Fruit fly (Drosophila melanogaster) whole organism, embryonic: ENCODE results near the gene CG1632.

Experiments
- Abd-B ChIP-seq: fragments of 200-800 bp; sonication (Bioruptor generic); optimal IDR thresholded peaks from 2 replicates; lab custom pipeline; 2018; ENCODE audit warnings: missing biosample characterization, mild to moderate bottlenecking, missing genetic modification characterization, moderate library complexity
- B-H1 ChIP-seq: fragments of 200-800 bp; sonication (Bioruptor generic); IDR thresholded peaks from 3 replicates; pipeline ENCODE4 v1.3.6; 2022; ENCODE audit warnings: missing biosample characterization, missing genetic modification characterization
- CG1024 ChIP-seq: fragments of 200-800 bp; sonication (Bioruptor generic); IDR thresholded peaks from 2 replicates; pipeline ENCODE4 v1.3.6; 2022; ENCODE audit warnings: missing biosample characterization, missing genetic modification characterization
- CG10431 ChIP-seq: fragments of 200-800 bp; sonication (Bioruptor generic); optimal IDR thresholded peaks from 3 replicates; lab custom pipeline; 2018; ENCODE audit warnings: missing biosample characterization, mild to moderate bottlenecking, missing genetic modification characterization
- CG10959 ChIP-seq: fragments of 200-800 bp; sonication (Bioruptor generic); IDR thresholded peaks from 2 replicates; pipeline ENCODE4 v1.3.6; 2022; ENCODE audit warnings: missing biosample characterization, missing genetic modification characterization
- CG11723 ChIP-seq: fragments of 200-800 bp; sonication (Bioruptor generic); optimal IDR thresholded peaks from 2 replicates; lab custom pipeline; 2017; ENCODE audit warnings: missing biosample characterization, mild to moderate bottlenecking, missing genetic modification characterization
- CG12071 ChIP-seq: fragments of 200-800 bp; sonication (Bioruptor generic); optimal IDR thresholded peaks from 3 replicates; lab custom pipeline; 2018; ENCODE audit warnings: missing biosample characterization, mild to moderate bottlenecking, missing genetic modification characterization
- CG12391 ChIP-seq: fragments of 200-800 bp; sonication (Bioruptor generic); optimal IDR thresholded peaks from 3 replicates; lab custom pipeline; 2018; ENCODE audit warnings: missing biosample characterization, mild to moderate bottlenecking, missing genetic modification characterization, moderate library complexity
- CG12769 ChIP-seq: fragments of 200-800 bp; sonication (Bioruptor generic); optimal IDR thresholded peaks from 2 replicates; lab custom pipeline; 2019; ENCODE audit warnings: missing biosample characterization, mild to moderate bottlenecking, missing genetic modification characterization, moderate library complexity
- CG14441 ChIP-seq: fragments of 200-800 bp; sonication (Bioruptor generic); IDR thresholded peaks from 2 replicates; pipeline ENCODE4 v1.3.6; 2022; ENCODE audit warnings: missing biosample characterization, missing genetic modification characterization
- CG15479 ChIP-seq: fragments of 200-800 bp; sonication (Bioruptor generic); optimal IDR thresholded peaks from 3 replicates; lab custom pipeline; 2019; ENCODE audit warnings: missing biosample characterization, mild to moderate bottlenecking, missing genetic modification characterization, moderate library complexity
- CG16813 ChIP-seq: fragments of 200-800 bp; sonication (Bioruptor generic); IDR thresholded peaks from 3 replicates; pipeline ENCODE4 v1.3.6; 2022; ENCODE audit warnings: missing biosample characterization, missing genetic modification characterization; ENCODE audit not compliant: partially characterized antibody
- CG17385 ChIP-seq: fragments of 200-800 bp; sonication (Bioruptor generic); optimal IDR thresholded peaks from 3 replicates; lab custom pipeline; 2018; ENCODE audit warnings: missing biosample characterization, mild to moderate bottlenecking, missing genetic modification characterization
- CG1792 ChIP-seq: fragments of 200-800 bp; sonication (Bioruptor generic); optimal IDR thresholded peaks from 2 replicates; lab custom pipeline; 2016; ENCODE audit warnings: missing biosample characterization, missing genetic modification characterization
- CG2199 ChIP-seq: fragments of 200-800 bp; sonication (Bioruptor generic); IDR thresholded peaks from 3 replicates; pipeline ENCODE4 v1.3.6; 2022; ENCODE audit warnings: missing biosample characterization, missing genetic modification characterization
- CG3065 ChIP-seq: fragments of 200-800 bp; sonication (Bioruptor generic); optimal IDR thresholded peaks from 2 replicates; lab custom pipeline; 2016; ENCODE audit warnings: missing biosample characterization, missing genetic modification characterization
- CG32767 ChIP-seq: fragments of 200-800 bp; sonication (Bioruptor generic); IDR thresholded peaks from 2 replicates; pipeline ENCODE4 v1.3.6; 2022; ENCODE audit warnings: missing biosample characterization, missing genetic modification characterization
- CG3838 ChIP-seq: fragments of 200-800 bp; sonication (Bioruptor generic); optimal IDR thresholded peaks from 3 replicates; lab custom pipeline; 2016; ENCODE audit warnings: missing biosample characterization, missing genetic modification characterization
- CG4424 ChIP-seq: fragments of 200-800 bp; sonication (Bioruptor generic); optimal IDR thresholded peaks from 3 replicates; lab custom pipeline; 2016; ENCODE audit warnings: missing biosample characterization, missing genetic modification characterization
- CG4730 ChIP-seq: fragments of 200-800 bp; sonication (Bioruptor generic); IDR thresholded peaks from 2 replicates; pipeline ENCODE4 v1.3.6; 2022; ENCODE audit warnings: missing biosample characterization, missing genetic modification characterization
- CG8359 ChIP-seq: fragments of 200-800 bp; sonication (Bioruptor generic); optimal IDR thresholded peaks from 2 replicates; lab custom pipeline; 2017; ENCODE audit warnings: missing biosample characterization, mild to moderate bottlenecking, missing genetic modification characterization, borderline replicate concordance
- CG8765 ChIP-seq: fragments of 200-800 bp; sonication (Bioruptor generic); IDR thresholded peaks from 2 replicates; pipeline ENCODE4 v1.3.6; 2022; ENCODE audit warnings: missing biosample characterization, missing genetic modification characterization
- CG8944 ChIP-seq: fragments of 200-800 bp; sonication (Bioruptor generic); optimal IDR thresholded peaks from 3 replicates; lab custom pipeline; 2016; ENCODE audit warnings: missing biosample characterization, missing genetic modification characterization
- CG9797 ChIP-seq: fragments of 200-800 bp; sonication (Bioruptor generic); optimal IDR thresholded peaks from 3 replicates; lab custom pipeline; 2018; ENCODE audit warnings: missing biosample characterization, mild to moderate bottlenecking, missing genetic modification characterization
- CG9817 ChIP-seq: fragments of 200-800 bp; sonication (Bioruptor generic); optimal IDR thresholded peaks from 2 replicates; lab custom pipeline; 2018; ENCODE audit warnings: missing biosample characterization, mild to moderate bottlenecking, missing genetic modification characterization, moderate library complexity
- CrebB ChIP-seq: fragments of 200-800 bp; sonication (Bioruptor generic); optimal IDR thresholded peaks from 3 replicates; lab custom pipeline; 2018; ENCODE audit warnings: missing biosample characterization, mild to moderate bottlenecking, missing genetic modification characterization
- D19A ChIP-seq: fragments of 200-800 bp; optimal IDR thresholded peaks from 3 replicates; lab custom pipeline; 2019; ENCODE audit warnings: missing biosample characterization, mild to moderate bottlenecking, missing genetic modification characterization, moderate library complexity
- Dll ChIP-seq: fragments of 200-800 bp; sonication (Bioruptor generic); IDR thresholded peaks from 4 replicates; pipeline ENCODE4 v1.3.6; 2022; ENCODE audit warnings: missing biosample characterization, missing genetic modification characterization; ENCODE audit not compliant: partially characterized antibody
- Doc3 ChIP-seq: fragments of 200-800 bp; sonication (Bioruptor generic); IDR thresholded peaks from 3 replicates; pipeline ENCODE4 v1.3.6; 2022; ENCODE audit warnings: missing biosample characterization, missing genetic modification characterization; ENCODE audit not compliant: partially characterized antibody
- Dp ChIP-seq: fragments of 200-800 bp; sonication (Bioruptor generic); optimal IDR thresholded peaks from 2 replicates; lab custom pipeline; 2018; ENCODE audit warnings: missing biosample characterization, mild to moderate bottlenecking, missing genetic modification characterization, moderate library complexity
- Eip74EF ChIP-seq, 2 experiments: fragments of 200-800 bp in 1 of 2; fragments of >200 bp in 1 of 2; sonication (Bioruptor generic) in 1 of 2; optimal IDR thresholded peaks; 2 replicates each; lab custom pipeline; 2017 to 2019; ENCODE audit warnings: missing biosample characterization in 2 of 2, missing genetic modification characterization in 2 of 2, mild to moderate bottlenecking in 1 of 2, moderate library complexity in 1 of 2
- Ets65A ChIP-seq: fragments of 200-800 bp; sonication (Bioruptor generic); peaks from one replicate; lab custom pipeline; 2016; ENCODE audit warnings: missing biosample characterization, missing genetic modification characterization
- HHEX ChIP-seq: fragments of 200-800 bp; sonication (Bioruptor generic); optimal IDR thresholded peaks from 3 replicates; lab custom pipeline; 2017; ENCODE audit warnings: missing biosample characterization, mild to moderate bottlenecking, missing genetic modification characterization, missing genetic modification reagents
- HLH3B ChIP-seq: fragments of 200-800 bp; sonication (Bioruptor generic); IDR thresholded peaks from 2 replicates; pipeline ENCODE4 v1.3.6; 2022; ENCODE audit warnings: missing biosample characterization, missing genetic modification characterization
- HLH54F ChIP-seq: fragments of 200-800 bp; sonication (Bioruptor generic); optimal IDR thresholded peaks from 3 replicates; lab custom pipeline; 2016; ENCODE audit warnings: missing biosample characterization, missing genetic modification characterization
- Mad ChIP-seq: fragments of 200-800 bp; sonication (Bioruptor generic); optimal IDR thresholded peaks from 2 replicates; lab custom pipeline; 2016; ENCODE audit warnings: missing biosample characterization, missing genetic modification characterization
- Sox102F ChIP-seq: fragments of 200-800 bp; sonication (Bioruptor generic); optimal IDR thresholded peaks from 2 replicates; lab custom pipeline; 2018; ENCODE audit warnings: missing biosample characterization, mild to moderate bottlenecking, missing genetic modification characterization, moderate library complexity
- ab ChIP-seq: fragments of 200-800 bp; sonication (Bioruptor generic); optimal IDR thresholded peaks from 2 replicates; lab custom pipeline; 2016; ENCODE audit warnings: missing biosample characterization, missing genetic modification characterization
- al ChIP-seq: fragments of 200-800 bp; sonication (Bioruptor generic); IDR thresholded peaks from 2 replicates; pipeline ENCODE4 v1.3.6; 2022; ENCODE audit warnings: missing biosample characterization, missing genetic modification characterization
- amos ChIP-seq: fragments of 200-800 bp; sonication (Bioruptor generic); IDR thresholded peaks from 2 replicates; pipeline ENCODE4 v1.3.6; 2022; ENCODE audit warnings: missing biosample characterization, missing genetic modification characterization; ENCODE audit not compliant: partially characterized antibody
- cad ChIP-seq: fragments of >200 bp; optimal IDR thresholded peaks from 2 replicates; lab custom pipeline; 2017; ENCODE audit warnings: missing biosample characterization, missing genetic modification characterization
- cwo ChIP-seq: fragments of 200-800 bp; sonication (Bioruptor generic); optimal IDR thresholded peaks from 3 replicates; lab custom pipeline; 2017; ENCODE audit warnings: missing biosample characterization, missing genetic modification characterization, mild to moderate bottlenecking, moderate library complexity, missing genetic modification reagents
- en ChIP-seq: fragments of 200-800 bp; sonication (Bioruptor generic); optimal IDR thresholded peaks from 2 replicates; lab custom pipeline; 2016; ENCODE audit warnings: missing biosample characterization, missing genetic modification characterization
- lilli ChIP-seq: fragments of 200-800 bp; sonication (Bioruptor generic); optimal IDR thresholded peaks from 3 replicates; lab custom pipeline; 2016; ENCODE audit warnings: missing biosample characterization, missing genetic modification characterization
- org-1 ChIP-seq: fragments of 200-800 bp; sonication (Bioruptor generic); optimal IDR thresholded peaks from 2 replicates; lab custom pipeline; 2017; ENCODE audit warnings: missing biosample characterization, missing genetic modification characterization
- rib ChIP-seq: fragments of 200-800 bp; sonication (Bioruptor generic); IDR thresholded peaks from 2 replicates; pipeline ENCODE4 v1.3.6; 2022; ENCODE audit warnings: missing biosample characterization, missing genetic modification characterization
- seq ChIP-seq: fragments of 200-800 bp; sonication (Bioruptor generic); IDR thresholded peaks from 2 replicates; pipeline ENCODE4 v1.3.6; 2022; ENCODE audit warnings: missing biosample characterization, missing genetic modification characterization
- sim ChIP-seq: fragments of 200-800 bp; sonication (Bioruptor generic); IDR thresholded peaks from 2 replicates; pipeline ENCODE4 v1.3.6; 2022; ENCODE audit warnings: missing biosample characterization, missing genetic modification characterization
- so ChIP-seq: fragments of 200-800 bp; sonication (Bioruptor generic); IDR thresholded peaks from 3 replicates; pipeline ENCODE4 v1.3.6; 2022; ENCODE audit warnings: missing biosample characterization, missing genetic modification characterization
- ssp ChIP-seq: fragments of 200-800 bp; sonication (Bioruptor generic); IDR thresholded peaks from 2 replicates; pipeline ENCODE4 v1.3.6; 2022; ENCODE audit warnings: missing biosample characterization, missing genetic modification characterization
- tll ChIP-seq, 2 experiments: fragments of 200-800 bp in 1 of 2; fragments of >200 bp in 1 of 2; sonication (Bioruptor generic) in 1 of 2; optimal IDR thresholded peaks; 2 replicates each; lab custom pipeline; 2017 to 2019; ENCODE audit warnings: missing biosample characterization in 2 of 2, missing genetic modification characterization in 2 of 2, mild to moderate bottlenecking in 1 of 2, moderate library complexity in 1 of 2
- trem ChIP-seq: fragments of 200-800 bp; optimal IDR thresholded peaks from 3 replicates; lab custom pipeline; 2019; ENCODE audit warnings: missing biosample characterization, mild to moderate bottlenecking, missing genetic modification characterization, moderate library complexity

CG1632 gene

DNA sequence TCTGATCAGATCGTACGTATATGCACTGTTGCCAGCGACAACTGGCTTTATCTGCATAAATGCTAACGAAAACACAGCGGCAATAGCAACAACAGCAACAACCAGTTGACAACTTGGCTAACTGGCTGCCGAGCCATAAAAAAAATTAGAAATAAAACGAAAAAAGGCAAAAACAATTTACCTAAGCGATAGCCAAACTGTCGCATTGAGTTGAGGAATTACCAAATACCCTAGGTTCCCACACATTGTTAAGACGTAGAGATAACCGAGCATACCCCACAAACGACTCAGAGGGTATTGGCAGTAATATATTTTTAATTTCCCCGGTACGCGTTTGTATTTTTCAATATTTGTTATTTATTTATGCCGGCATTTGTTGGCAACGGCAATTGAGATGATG, 19.3 kb upstream of the CG1632 start (continued):
- TF ChIP-seq CrebB (tag; lab: Kevin White, UChicago) (no peak), Eip74EF (GFP tag; optimal IDR thresholded peaks at IDR 0.05; lab: Kevin White, UChicago) (no peak), Doc3 (GFP tag; lab: Robert Waterston, UW) (no peak), CG1792 (GFP tag; lab: Kevin White, UChicago) (no peak), en (GFP tag; lab: Kevin White, UChicago) (no peak), CG1024 (GFP tag; lab: Robert Waterston, UW) (no peak), ssp (GFP tag; lab: Robert Waterston, UW) (no peak), Sox102F (GFP tag; lab: Kevin White, UChicago) (no peak), CG9817 (no peak), CG12391 (tag; lab: Kevin White, UChicago) (no peak), Dll (GFP tag; lab: Robert Waterston, UW) (no peak), Dp (no peak), cad (GFP tag; lab: Kevin White, UChicago) (no peak), B-H1 (GFP tag; lab: Robert Waterston, UW) (no peak), HLH54F (peak; percentile 31), CG8765 (GFP tag; lab: Robert Waterston, UW) (no peak), amos (GFP tag; lab: Robert Waterston, UW) (no peak), CG3838 (GFP tag; lab: Kevin White, UChicago) (no peak), trem (tag; lab: Kevin White, UChicago) (no peak), sim (no peak), seq (no peak), CG32767 (GFP tag; lab: Robert Waterston, UW) (no peak), lilli (peak; percentile 69), CG15479 (GFP tag; lab: Kevin White, UChicago) (no peak), CG2199 (no peak), so (GFP tag; lab: Robert Waterston, UW) (no peak), HHEX (GFP tag; lab: Kevin White, UChicago) (no peak), al (GFP tag; lab: Robert Waterston, UW) (peak; percentile 22; the same call in 1 of the 2 replicates), tll (GFP tag; optimal IDR thresholded peaks at IDR 0.05; lab: Kevin White, UChicago) (no peak), CG14441 (GFP tag; lab: Robert Waterston, UW) (no peak), Ets65A (GFP tag; lab: Kevin White, UChicago) (no peak), CG10959 (GFP tag; lab: Robert Waterston, UW) (no peak), Mad (GFP tag; lab: Kevin White, UChicago) (no peak), CG16813 (GFP tag; lab: Robert Waterston, UW) (no peak), D19A (tag; lab: Kevin White, UChicago) (no peak), CG11723 (GFP tag; lab: Kevin White, UChicago) (no peak), rib (GFP tag; lab: Robert Waterston, UW) (no peak), CG17385 (GFP tag; lab: Kevin White, UChicago) (no peak), ab (GFP tag; lab: Kevin White, UChicago) (no peak), CG4730 (GFP tag; lab: Robert Waterston, UW) (no peak), Abd-B (GFP tag; lab: Kevin White, UChicago) (peak; percentile 3), org-1 (GFP tag; lab: Kevin White, UChicago) (no peak), CG3065 (no peak), CG12071 (GFP tag; lab: Kevin White, UChicago) (peak; percentile 28), CG10431 (GFP tag; lab: Kevin White, UChicago) (no peak), CG4424 (GFP tag; lab: Kevin White, UChicago) (no peak), CG8944 (GFP tag; lab: Kevin White, UChicago) (no peak), HLH3B (no peak), CG8359 (GFP tag; lab: Kevin White, UChicago) (no peak), CG12769 (peak; percentile 37), CG9797 (GFP tag; lab: Kevin White, UChicago) (no peak), cwo (peak; percentile 33)
